Fruit fly (Drosophila melanogaster): ENCODE measurements around the gene tws.

DNA sequence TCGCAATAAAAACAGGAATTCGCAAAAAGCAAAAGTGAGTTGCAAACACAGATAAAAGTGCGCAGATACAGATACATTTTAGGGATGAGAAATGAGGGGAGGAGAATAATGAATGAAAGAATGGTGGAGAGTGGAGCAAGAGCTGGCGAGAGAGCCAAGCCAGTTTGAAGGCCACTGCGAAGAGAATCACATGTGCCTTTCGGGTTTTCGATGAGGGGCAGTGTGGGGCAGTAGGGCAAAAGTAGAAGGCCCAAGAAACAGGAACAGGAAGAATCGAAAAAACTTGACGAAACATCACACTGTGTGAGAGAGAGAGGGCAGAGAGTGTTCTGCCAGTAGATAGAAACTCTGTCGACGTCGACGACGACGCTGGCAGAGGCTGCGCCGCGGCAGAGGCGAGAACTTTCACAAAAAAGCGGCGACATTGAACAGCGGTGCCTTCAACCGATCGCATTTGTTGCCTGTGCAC lies 55.4 kb downstream of the tws start:
- TF ChIP-seq cnc (optimal IDR thresholded peaks at IDR 0.05) = no peak
- no peak for TF ChIP-seq CG7045 (GFP tag; optimal IDR thresholded peaks at IDR 0.05)
- TF ChIP-seq ovo (GFP tag; optimal IDR thresholded peaks at IDR 0.05) = no peak

All from whole organism, adult.